Fruit fly (Drosophila melanogaster) whole organism, embryonic: ENCODE results near the gene CG18577.
A peak's percentile ranks its signal among the peaks of the same experiment; 100 is the strongest.

Experiments used
- Awh ChIP-seq: fragments of 200-800 bp; sonication (Bioruptor generic); IDR thresholded peaks from 2 replicates; pipeline ENCODE4, ENCODE4 v1.3.6; 2022; ENCODE audit warnings: missing biosample characterization, missing genetic modification characterization
- B-H1 ChIP-seq: fragments of 200-800 bp; sonication (Bioruptor generic); IDR thresholded peaks from 3 replicates; pipeline ENCODE4 v1.3.6; 2022; ENCODE audit warnings: missing biosample characterization, missing genetic modification characterization
- BEAF-32 ChIP-seq: fragments of 200-800 bp; sonication (Bioruptor generic); optimal IDR thresholded peaks from 3 replicates; lab custom pipeline; 2017; ENCODE audit warnings: missing biosample characterization, missing genetic modification characterization, mild to moderate bottlenecking, moderate library complexity, missing genetic modification reagents
- Bteb2 ChIP-seq: fragments of 200-800 bp; sonication (Bioruptor generic); optimal IDR thresholded peaks from 2 replicates; lab custom pipeline; 2016; ENCODE audit warnings: missing biosample characterization, missing genetic modification characterization
- CG11723 ChIP-seq: fragments of 200-800 bp; sonication (Bioruptor generic); optimal IDR thresholded peaks from 2 replicates; lab custom pipeline; 2017; ENCODE audit warnings: missing biosample characterization, mild to moderate bottlenecking, missing genetic modification characterization
- CG12104 ChIP-seq: fragments of 200-800 bp; sonication (Bioruptor generic); optimal IDR thresholded peaks from 3 replicates; lab custom pipeline; 2016; ENCODE audit warnings: missing biosample characterization, missing genetic modification characterization
- CG12155 ChIP-seq: fragments of 200-800 bp; sonication (Bioruptor generic); optimal IDR thresholded peaks from 3 replicates; lab custom pipeline; 2016; ENCODE audit warnings: missing biosample characterization, missing genetic modification characterization
- CG13123 ChIP-seq: fragments of 200-800 bp; sonication (Bioruptor generic); optimal IDR thresholded peaks from 2 replicates; lab custom pipeline; 2016; ENCODE audit warnings: missing biosample characterization, missing genetic modification characterization
- CG14710 ChIP-seq: fragments of 200-800 bp; sonication (Bioruptor generic); optimal IDR thresholded peaks from 3 replicates; lab custom pipeline; 2019; ENCODE audit warnings: missing biosample characterization, mild to moderate bottlenecking, missing genetic modification characterization, moderate library complexity
- CG15479 ChIP-seq: fragments of 200-800 bp; sonication (Bioruptor generic); optimal IDR thresholded peaks from 3 replicates; lab custom pipeline; 2019; ENCODE audit warnings: missing biosample characterization, mild to moderate bottlenecking, missing genetic modification characterization, moderate library complexity
- CG1602 ChIP-seq: fragments of 200-800 bp; sonication (Bioruptor generic); optimal IDR thresholded peaks from 3 replicates; lab custom pipeline; 2016; ENCODE audit warnings: missing biosample characterization, missing genetic modification characterization
- CG17385 ChIP-seq: fragments of 200-800 bp; sonication (Bioruptor generic); optimal IDR thresholded peaks from 3 replicates; lab custom pipeline; 2018; ENCODE audit warnings: missing biosample characterization, mild to moderate bottlenecking, missing genetic modification characterization
- CG17912 ChIP-seq: fragments of 200-800 bp; sonication (Bioruptor generic); optimal IDR thresholded peaks from 2 replicates; lab custom pipeline; 2018; ENCODE audit warnings: missing biosample characterization, mild to moderate bottlenecking, missing genetic modification characterization
- CG30020 ChIP-seq: fragments of 200-800 bp; optimal IDR thresholded peaks from 2 replicates; lab custom pipeline; 2019; ENCODE audit warnings: missing biosample characterization, mild to moderate bottlenecking, missing genetic modification characterization, moderate library complexity
- CG31441 ChIP-seq: fragments of 200-800 bp; sonication (Bioruptor generic); IDR thresholded peaks from 2 replicates; pipeline ENCODE4 v1.3.6; 2022; ENCODE audit warnings: missing biosample characterization, missing genetic modification characterization
- CG34376 ChIP-seq: fragments of 200-800 bp; sonication (Bioruptor generic); optimal IDR thresholded peaks from 2 replicates; lab custom pipeline; 2018; ENCODE audit warnings: missing biosample characterization, mild to moderate bottlenecking, missing genetic modification characterization
- CG34422 ChIP-seq: fragments of 200-800 bp; sonication (Bioruptor generic); IDR thresholded peaks from 3 replicates; pipeline ENCODE4 v1.3.6; 2022; ENCODE audit warnings: missing biosample characterization, missing genetic modification characterization
- CG4707 ChIP-seq: fragments of 200-800 bp; sonication (Bioruptor generic); optimal IDR thresholded peaks from 2 replicates; lab custom pipeline; 2018; ENCODE audit warnings: missing biosample characterization, mild to moderate bottlenecking, missing genetic modification characterization, moderate library complexity
- CG6683 ChIP-seq: fragments of 200-800 bp; sonication (Bioruptor generic); optimal IDR thresholded peaks from 2 replicates; lab custom pipeline; 2017; ENCODE audit warnings: missing biosample characterization, mild to moderate bottlenecking, missing genetic modification characterization, missing genetic modification reagents
- Chrac-16 ChIP-seq: fragments of 200-800 bp; sonication (Bioruptor generic); optimal IDR thresholded peaks from 3 replicates; lab custom pipeline; 2016; ENCODE audit warnings: missing biosample characterization, missing genetic modification characterization
- Deaf1 ChIP-seq: fragments of 200-800 bp; optimal IDR thresholded peaks from 3 replicates; lab custom pipeline; 2019; ENCODE audit warnings: missing biosample characterization, mild to moderate bottlenecking, missing genetic modification characterization, moderate library complexity
- Dfd ChIP-seq, 2 experiments: fragments of >200 bp; optimal IDR thresholded peaks; 2 replicates each; lab custom pipeline; 2017; ENCODE audit warnings: missing biosample characterization in 2 of 2, missing genetic modification characterization in 2 of 2
- Dll ChIP-seq: fragments of 200-800 bp; sonication (Bioruptor generic); IDR thresholded peaks from 4 replicates; pipeline ENCODE4 v1.3.6; 2022; ENCODE audit warnings: missing biosample characterization, missing genetic modification characterization; ENCODE audit not compliant: partially characterized antibody
- Gug ChIP-seq: fragments of 200-800 bp; sonication (Bioruptor generic); IDR thresholded peaks from 4 replicates; pipeline ENCODE4 v1.3.6; 2022; ENCODE audit warnings: missing biosample characterization, missing genetic modification characterization
- Hr78 ChIP-seq, 2 experiments: fragments of 200-800 bp in 1 of 2; fragments of >200 bp in 1 of 2; sonication (Bioruptor generic) in 1 of 2; optimal IDR thresholded peaks; 2 replicates each; lab custom pipeline; 2017 to 2019; ENCODE audit warnings: missing biosample characterization in 2 of 2, missing genetic modification characterization in 2 of 2, mild to moderate bottlenecking in 1 of 2, moderate library complexity in 1 of 2
- MESR4 ChIP-seq: fragments of 200-800 bp; sonication (Bioruptor generic); optimal IDR thresholded peaks from 2 replicates; lab custom pipeline; 2018; ENCODE audit warnings: missing biosample characterization, mild to moderate bottlenecking, missing genetic modification characterization, moderate library complexity
- Nf-YA ChIP-seq: fragments of 200-800 bp; sonication (Bioruptor generic); IDR thresholded peaks from 2 replicates; pipeline ENCODE4 v1.3.6; 2022; ENCODE audit warnings: missing biosample characterization, missing genetic modification characterization
- Sox100B ChIP-seq: fragments of 200-800 bp; sonication (Bioruptor generic); optimal IDR thresholded peaks from 3 replicates; lab custom pipeline; 2018; ENCODE audit warnings: missing biosample characterization, mild to moderate bottlenecking, missing genetic modification characterization
- Sry-β ChIP-seq: fragments of 200-800 bp; sonication (Bioruptor generic); optimal IDR thresholded peaks from 2 replicates; lab custom pipeline; 2018; ENCODE audit warnings: missing biosample characterization, mild to moderate bottlenecking, missing genetic modification characterization, moderate library complexity
- ab ChIP-seq: fragments of 200-800 bp; sonication (Bioruptor generic); optimal IDR thresholded peaks from 2 replicates; lab custom pipeline; 2016; ENCODE audit warnings: missing biosample characterization, missing genetic modification characterization
- bigmax ChIP-seq: fragments of 200-800 bp; sonication (Bioruptor generic); optimal IDR thresholded peaks from 2 replicates; lab custom pipeline; 2018; ENCODE audit warnings: missing biosample characterization, mild to moderate bottlenecking, missing genetic modification characterization
- bowl ChIP-seq: fragments of 200-800 bp; sonication (Bioruptor generic); IDR thresholded peaks from 2 replicates; pipeline ENCODE4 v1.3.6; 2022; ENCODE audit warnings: missing biosample characterization, missing genetic modification characterization
- cad ChIP-seq: fragments of >200 bp; optimal IDR thresholded peaks from 2 replicates; lab custom pipeline; 2017; ENCODE audit warnings: missing biosample characterization, missing genetic modification characterization
- chif ChIP-seq, 2 experiments: fragments of 200-800 bp; sonication (Bioruptor generic); optimal IDR thresholded peaks; 3 replicates each; lab custom pipeline; 2016; ENCODE audit warnings: missing biosample characterization in 2 of 2, missing genetic modification characterization in 2 of 2
- dati ChIP-seq: fragments of 200-800 bp; sonication (Bioruptor generic); IDR thresholded peaks from 2 replicates; pipeline ENCODE4 v1.3.6; 2022; ENCODE audit warnings: missing biosample characterization, missing genetic modification characterization
- en ChIP-seq: fragments of 200-800 bp; sonication (Bioruptor generic); optimal IDR thresholded peaks from 2 replicates; lab custom pipeline; 2016; ENCODE audit warnings: missing biosample characterization, missing genetic modification characterization
- exex ChIP-seq: fragments of 200-800 bp; sonication (Bioruptor generic); optimal IDR thresholded peaks from 4 replicates; lab custom pipeline; 2018; ENCODE audit warnings: missing biosample characterization, mild to moderate bottlenecking, missing genetic modification characterization, moderate library complexity
- fru ChIP-seq: fragments of >200 bp; optimal IDR thresholded peaks from 2 replicates; lab custom pipeline; 2017
- grn ChIP-seq: fragments of 200-800 bp; sonication (Bioruptor generic); optimal IDR thresholded peaks from 3 replicates; lab custom pipeline; 2017; ENCODE audit warnings: missing biosample characterization, missing genetic modification characterization
- hkb ChIP-seq, 2 experiments: fragments of 200-800 bp in 1 of 2; fragments of >200 bp in 1 of 2; sonication (Bioruptor generic) in 1 of 2; IDR thresholded peaks in 1 of 2; optimal IDR thresholded peaks in 1 of 2; 2 replicates each; pipeline versions ENCODE4 v1.3.6 to Lab custom; 2017 to 2022; ENCODE audit warnings: missing biosample characterization in 1 of 2, missing genetic modification characterization in 1 of 2
- inv ChIP-seq: fragments of 200-800 bp; sonication (Bioruptor generic); IDR thresholded peaks from 2 replicates; pipeline ENCODE4 v1.3.6; 2022; ENCODE audit warnings: missing biosample characterization, missing genetic modification characterization; ENCODE audit not compliant: partially characterized antibody
- pzg ChIP-seq: fragments of 200-800 bp; sonication (Bioruptor generic); optimal IDR thresholded peaks from 3 replicates; lab custom pipeline; 2018; ENCODE audit warnings: missing biosample characterization, mild to moderate bottlenecking, missing genetic modification characterization, moderate library complexity
- ro ChIP-seq: fragments of 200-800 bp; sonication (Bioruptor generic); IDR thresholded peaks from 2 replicates; pipeline ENCODE4 v1.3.6; 2022; ENCODE audit warnings: missing biosample characterization, missing genetic modification characterization
- seq ChIP-seq: fragments of 200-800 bp; sonication (Bioruptor generic); IDR thresholded peaks from 2 replicates; pipeline ENCODE4 v1.3.6; 2022; ENCODE audit warnings: missing biosample characterization, missing genetic modification characterization
- so ChIP-seq: fragments of 200-800 bp; sonication (Bioruptor generic); IDR thresholded peaks from 3 replicates; pipeline ENCODE4 v1.3.6; 2022; ENCODE audit warnings: missing biosample characterization, missing genetic modification characterization
- tin ChIP-seq: fragments of 200-800 bp; sonication (Bioruptor generic); optimal IDR thresholded peaks from 3 replicates; lab custom pipeline; 2016; ENCODE audit warnings: missing biosample characterization, missing genetic modification characterization
- tll ChIP-seq, 2 experiments: fragments of 200-800 bp in 1 of 2; fragments of >200 bp in 1 of 2; sonication (Bioruptor generic) in 1 of 2; optimal IDR thresholded peaks; 2 replicates each; lab custom pipeline; 2017 to 2019; ENCODE audit warnings: missing biosample characterization in 2 of 2, missing genetic modification characterization in 2 of 2, mild to moderate bottlenecking in 1 of 2, moderate library complexity in 1 of 2
- trh ChIP-seq: fragments of 200-800 bp; sonication (Bioruptor generic); optimal IDR thresholded peaks from 2 replicates; lab custom pipeline; 2016; ENCODE audit warnings: missing biosample characterization, missing genetic modification characterization
- unc-4 ChIP-seq: fragments of 200-800 bp; sonication (Bioruptor generic); IDR thresholded peaks from 2 replicates; pipeline ENCODE4 v1.3.6; 2022; ENCODE audit warnings: missing biosample characterization, missing genetic modification characterization; ENCODE audit not compliant: partially characterized antibody
- zen2 ChIP-seq: fragments of 200-800 bp; sonication (Bioruptor generic); IDR thresholded peaks from 3 replicates; pipeline ENCODE4 v1.3.6; 2022; ENCODE audit warnings: missing biosample characterization, missing genetic modification characterization; ENCODE audit not compliant: partially characterized antibody

CG18577 gene

DNA sequence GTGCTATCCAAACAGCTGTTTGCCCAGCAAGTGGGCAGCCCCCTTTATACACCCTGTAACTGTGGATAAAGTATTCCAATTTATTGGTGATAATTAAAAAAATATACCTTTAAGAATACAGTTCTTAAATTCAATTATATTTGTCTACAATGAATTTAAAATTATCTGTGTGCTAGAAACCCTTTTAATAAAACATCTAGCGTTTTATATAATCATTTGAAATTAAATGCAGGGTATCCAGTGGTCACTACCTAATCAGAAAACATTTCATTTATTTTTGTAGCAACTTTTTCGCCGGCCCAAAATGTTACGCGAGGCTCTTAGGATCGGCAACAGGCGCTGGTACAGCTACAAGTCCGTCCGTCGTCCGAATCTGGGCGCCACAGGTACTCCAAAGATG is 30.6 kb downstream of the CG18577 start, which contains the start of gene CG17726 (continued):
- TF ChIP-seq CG34422 (GFP tag; lab: Robert Waterston, UW), result peak; percentile 98
- TF ChIP-seq fru, result no peak
- TF ChIP-seq CG1602 (GFP tag; lab: Kevin White, UChicago), result peak; percentile 98
- peak; percentile 68 for TF ChIP-seq en (GFP tag; lab: Kevin White, UChicago)
- peak; percentile 97 for TF ChIP-seq CG14710 (tag; lab: Kevin White, UChicago)
- TF ChIP-seq Sry-β, result peak; percentile 39
- peak; percentile 92 for TF ChIP-seq CG34376 (GFP tag; lab: Kevin White, UChicago)
- peak; percentile 97 for TF ChIP-seq seq (GFP tag; lab: Robert Waterston, UW)
- TF ChIP-seq trh (GFP tag; lab: Kevin White, UChicago), result peak; percentile 91
- TF ChIP-seq CG17912 (GFP tag; lab: Kevin White, UChicago), result peak; percentile 87
- peak; percentile 85 for TF ChIP-seq Deaf1
- no peak for TF ChIP-seq hkb (optimal IDR thresholded peaks at IDR 0.05; lab: Kevin White, UChicago)
- peak; percentile 98 for TF ChIP-seq hkb (GFP tag; IDR thresholded peaks at IDR 0.05; lab: Robert Waterston, UW)
- peak; percentile 16 for TF ChIP-seq BEAF-32
- peak in 1 of 2 experiments; percentile 65 for TF ChIP-seq tll (GFP tag; optimal IDR thresholded peaks at IDR 0.05; lab: Kevin White, UChicago)
- TF ChIP-seq tin, result peak; percentile 95
- TF ChIP-seq Chrac-16 (GFP tag; lab: Kevin White, UChicago), result peak; percentile 98
- TF ChIP-seq Hr78 (GFP tag; optimal IDR thresholded peaks at IDR 0.05; lab: Kevin White, UChicago), result no peak
- no peak for TF ChIP-seq inv
- TF ChIP-seq CG4707 (GFP tag; lab: Kevin White, UChicago), result peak; percentile 92
- peak; percentile 70 for TF ChIP-seq grn (GFP tag; lab: Kevin White, UChicago)
- peak; percentile 87 for TF ChIP-seq CG30020
- no peak for TF ChIP-seq Sox100B (GFP tag; lab: Kevin White, UChicago)
- peak; percentile 96 for TF ChIP-seq bowl
- TF ChIP-seq ro (GFP tag; lab: Robert Waterston, UW), result peak; percentile 95
- peak; percentile 99 for TF ChIP-seq so (GFP tag; lab: Robert Waterston, UW)
- peak; percentile 90 for TF ChIP-seq CG13123 (GFP tag; lab: Kevin White, UChicago)
- TF ChIP-seq dati, result peak; percentile 94
- peak; percentile 65 for TF ChIP-seq CG15479 (GFP tag; lab: Kevin White, UChicago)
- peak; percentile 27 for TF ChIP-seq ab (GFP tag; lab: Kevin White, UChicago)
- TF ChIP-seq Dfd (GFP tag; optimal IDR thresholded peaks at IDR 0.05; lab: Kevin White, UChicago), result no peak
- no peak for TF ChIP-seq exex
- no peak for TF ChIP-seq zen2
- TF ChIP-seq Awh (GFP tag; lab: Robert Waterston, UW), result peak; percentile 99
- TF ChIP-seq CG6683, result peak; percentile 87
- no peak for TF ChIP-seq cad (GFP tag; lab: Kevin White, UChicago)
- TF ChIP-seq CG17385 (GFP tag; lab: Kevin White, UChicago), result peak; percentile 96
- TF ChIP-seq MESR4 (GFP tag; lab: Kevin White, UChicago), result peak; percentile 67
- peak; percentile 79; the same call in 3 of the 4 replicates for TF ChIP-seq Gug (GFP tag; lab: Robert Waterston, UW)
- peak; percentile 89 for TF ChIP-seq CG12104
- TF ChIP-seq chif (GFP tag; optimal IDR thresholded peaks at IDR 0.05; lab: Kevin White, UChicago), result peak; percentile 86 to 94
- peak; percentile 32; the same call in 1 of the 4 replicates for TF ChIP-seq Dll (GFP tag; lab: Robert Waterston, UW)
- TF ChIP-seq Bteb2, result peak; percentile 93
- TF ChIP-seq bigmax (GFP tag; lab: Kevin White, UChicago), result no peak
- TF ChIP-seq unc-4 (GFP tag; lab: Robert Waterston, UW), result no peak
- TF ChIP-seq CG31441, result peak; percentile 98
- TF ChIP-seq pzg, result peak; percentile 24
- peak; percentile 87 for TF ChIP-seq CG11723 (GFP tag; lab: Kevin White, UChicago)
- peak; percentile 96 for TF ChIP-seq Nf-YA (GFP tag; lab: Robert Waterston, UW)
- peak; percentile 97 for TF ChIP-seq B-H1 (GFP tag; lab: Robert Waterston, UW)
- peak; percentile 95 for TF ChIP-seq CG12155 (GFP tag; lab: Kevin White, UChicago)
